Worm (Caenorhabditis elegans) whole organism, L4 larva: ENCODE results near the gene Y56A3A.41.

Experiments
- F26F4.8 ChIP-seq: fragments of 200-800 bp; sonication (Bioruptor generic); conservative IDR thresholded peaks from 2 replicates; pipeline ENCODE4 v1.3.6; 2022; ENCODE audit warnings: missing genetic modification characterization, missing compliant biosample characterization
- F49E8.2 ChIP-seq: sonication (generic microtip); optimal IDR thresholded peaks from 2 replicates; lab custom pipeline; 2016; ENCODE audit warnings: missing compliant biosample characterization, mild to moderate bottlenecking, missing genetic modification characterization, borderline replicate concordance
- ZK337.2 ChIP-seq: fragments of 200-800 bp; sonication (Bioruptor generic); IDR thresholded peaks from 2 replicates; pipeline ENCODE4 v1.3.6; 2022; ENCODE audit warnings: missing genetic modification reagents, missing genetic modification characterization, missing compliant biosample characterization
- aha-1 ChIP-seq: fragments of 150-350 bp; peaks from one replicate; lab custom pipeline; 2014; ENCODE audit warnings: missing biosample characterization, missing genetic modification characterization
- aly-2 ChIP-seq: sonication (generic microtip); optimal IDR thresholded peaks from 2 replicates; lab custom pipeline; 2018; ENCODE audit warnings: missing biosample characterization, missing genetic modification characterization
- ama-1 ChIP-seq: fragments of 150-350 bp; optimal IDR thresholded peaks from 2 replicates; lab custom pipeline; 2014; ENCODE audit warnings: inconsistent platforms, mixed read lengths
- arid-1 ChIP-seq: fragments of 200-800 bp; sonication (Bioruptor generic); conservative IDR thresholded peaks from 2 replicates; pipeline ENCODE4 v1.3.6; 2022; ENCODE audit warnings: missing genetic modification reagents, missing genetic modification characterization, missing compliant biosample characterization
- ceh-20 ChIP-seq: fragments of 200-800 bp; sonication (Bioruptor generic); IDR thresholded peaks from 2 replicates; pipeline ENCODE4 v1.3.6; 2022; ENCODE audit warnings: missing genetic modification reagents, missing genetic modification characterization, missing compliant biosample characterization
- ceh-44 ChIP-seq: fragments of 200-800 bp; sonication (Bioruptor generic); IDR thresholded peaks from 2 replicates; pipeline ENCODE4 v1.3.6; 2022; ENCODE audit warnings: missing genetic modification reagents, missing genetic modification characterization, missing compliant biosample characterization
- ceh-82 ChIP-seq: sonication (generic microtip); optimal IDR thresholded peaks from 2 replicates; lab custom pipeline; 2017; ENCODE audit warnings: missing biosample characterization, missing genetic modification characterization
- daf-16 ChIP-seq, 3 experiments: sonication (generic microtip); optimal IDR thresholded peaks; 2 replicates each; lab custom pipeline; 2016 to 2017; ENCODE audit warnings: missing genetic modification characterization in 3 of 3, missing genetic modification reagents in 3 of 3, mild to moderate bottlenecking in 2 of 3, missing compliant biosample characterization in 2 of 3, missing biosample characterization in 1 of 3, moderate library complexity in 1 of 3
- daf-19 ChIP-seq: fragments of 200-800 bp; sonication (Bioruptor generic); conservative IDR thresholded peaks from 2 replicates; pipeline ENCODE4 v1.3.6; 2022; ENCODE audit warnings: missing genetic modification characterization, missing compliant biosample characterization
- dmd-6 ChIP-seq: fragments of 200-800 bp; sonication (Bioruptor generic); IDR thresholded peaks from 2 replicates; pipeline ENCODE4 v1.3.6; 2022; ENCODE audit warnings: missing genetic modification reagents, missing genetic modification characterization, missing compliant biosample characterization
- dmd-8 ChIP-seq: fragments of 200-800 bp; sonication (Bioruptor generic); IDR thresholded peaks from 2 replicates; pipeline ENCODE4 v1.3.6; 2022; ENCODE audit warnings: missing genetic modification characterization, missing compliant biosample characterization
- duxl-1 ChIP-seq: sonication (generic microtip); optimal IDR thresholded peaks from 2 replicates; lab custom pipeline; 2016; ENCODE audit warnings: mild to moderate bottlenecking, missing genetic modification characterization, moderate library complexity, missing compliant biosample characterization; ENCODE audit not compliant: poor library complexity
- dve-1 ChIP-seq: sonication (generic microtip); optimal IDR thresholded peaks from 2 replicates; lab custom pipeline; 2017; ENCODE audit warnings: antibody characterized with exemption, mild to moderate bottlenecking, missing genetic modification characterization, missing compliant biosample characterization; ENCODE audit not compliant: insufficient read depth
- egl-27 ChIP-seq: sonication (generic microtip); optimal IDR thresholded peaks from 3 replicates; lab custom pipeline; 2017; ENCODE audit warnings: missing biosample characterization, missing genetic modification reagents, missing genetic modification characterization
- fkh-10 ChIP-seq: fragments of 150-350 bp; optimal IDR thresholded peaks from 2 replicates; lab custom pipeline; 2014; ENCODE audit warnings: missing biosample characterization, missing genetic modification reagents, missing genetic modification characterization
- gei-8 ChIP-seq: fragments of 200-800 bp; sonication (Bioruptor generic); optimal IDR thresholded peaks from 2 replicates; lab custom pipeline; 2018; ENCODE audit warnings: mild to moderate bottlenecking, missing genetic modification characterization, missing compliant biosample characterization
- hlh-30 ChIP-seq: sonication (generic microtip); optimal IDR thresholded peaks from 2 replicates; lab custom pipeline; 2017; ENCODE audit warnings: antibody characterized with exemption, mild to moderate bottlenecking, missing genetic modification characterization, missing compliant biosample characterization; ENCODE audit not compliant: insufficient read depth
- hmg-1.1 ChIP-seq: fragments of 200-800 bp; sonication (Bioruptor generic); IDR thresholded peaks from 2 replicates; pipeline ENCODE4 v1.3.6; 2022; ENCODE audit warnings: missing genetic modification reagents, missing genetic modification characterization, missing compliant biosample characterization
- lim-7 ChIP-seq: fragments of 200-800 bp; sonication (Bioruptor generic); IDR thresholded peaks from 2 replicates; pipeline ENCODE4 v1.3.6; 2022; ENCODE audit warnings: missing genetic modification characterization, missing compliant biosample characterization
- lin-1 ChIP-seq: fragments of 200-800 bp; sonication (Bioruptor generic); IDR thresholded peaks from 2 replicates; pipeline ENCODE4 v1.3.6; 2022; ENCODE audit warnings: missing genetic modification reagents, missing genetic modification characterization, missing compliant biosample characterization
- lin-15B ChIP-seq: fragments of 150-350 bp; sonication (generic microtip); optimal IDR thresholded peaks from 3 replicates; lab custom pipeline; 2014; ENCODE audit warnings: missing biosample characterization, missing genetic modification characterization
- lir-3 ChIP-seq: sonication (generic microtip); optimal IDR thresholded peaks from 2 replicates; lab custom pipeline; 2016; ENCODE audit warnings: mild to moderate bottlenecking, missing genetic modification characterization, missing compliant biosample characterization
- mes-2 ChIP-seq: sonication (generic microtip); optimal IDR thresholded peaks from 2 replicates; lab custom pipeline; 2016; ENCODE audit warnings: missing genotype, mild to moderate bottlenecking, missing genetic modification characterization, missing compliant biosample characterization; ENCODE audit not compliant: poor library complexity, severe bottlenecking
- mxl-2 ChIP-seq: fragments of 200-800 bp; sonication (Bioruptor generic); conservative IDR thresholded peaks from 2 replicates; pipeline ENCODE4 v1.3.6; 2022; ENCODE audit warnings: missing genetic modification reagents, missing genetic modification characterization, missing compliant biosample characterization
- mxl-3 ChIP-seq: fragments of 200-800 bp; sonication (Bioruptor generic); optimal IDR thresholded peaks from 2 replicates; lab custom pipeline; 2018; ENCODE audit warnings: mild to moderate bottlenecking, missing genetic modification characterization, missing compliant biosample characterization
- nhr-111 ChIP-seq: fragments of 200-800 bp; sonication (Bioruptor generic); optimal IDR thresholded peaks from 2 replicates; lab custom pipeline; 2018; ENCODE audit warnings: mild to moderate bottlenecking, missing genetic modification characterization, missing compliant biosample characterization
- nhr-237 ChIP-seq: sonication (generic microtip); optimal IDR thresholded peaks from 2 replicates; lab custom pipeline; 2017; ENCODE audit warnings: missing biosample characterization, missing genetic modification characterization
- nhr-41 ChIP-seq: fragments of 200-800 bp; sonication (Bioruptor generic); IDR thresholded peaks from 2 replicates; pipeline ENCODE4 v1.3.6; 2022; ENCODE audit warnings: missing genetic modification reagents, missing genetic modification characterization, missing compliant biosample characterization
- nhr-48 ChIP-seq: sonication (generic microtip); optimal IDR thresholded peaks from 2 replicates; lab custom pipeline; 2016; ENCODE audit warnings: mild to moderate bottlenecking, missing genetic modification characterization, missing compliant biosample characterization
- nhr-77 ChIP-seq: fragments of 150-350 bp; optimal IDR thresholded peaks from 2 replicates; lab custom pipeline; 2014; ENCODE audit warnings: missing biosample characterization, missing genetic modification characterization
- pha-4 ChIP-seq, 2 experiments: fragments of 150-350 bp in 1 of 2; fragments of 200-800 bp in 1 of 2; sonication (Bioruptor generic) in 1 of 2; IDR thresholded peaks in 1 of 2; optimal IDR thresholded peaks in 1 of 2; 2 replicates each; pipeline versions ENCODE4 v1.3.6 to Lab custom; 2014 to 2022; ENCODE audit warnings: missing genetic modification characterization in 2 of 2, missing genetic modification reagents in 2 of 2, missing biosample characterization in 1 of 2, missing compliant biosample characterization in 1 of 2
- sdz-12 ChIP-seq: fragments of 200-800 bp; sonication (Bioruptor generic); optimal IDR thresholded peaks from 2 replicates; lab custom pipeline; 2018; ENCODE audit warnings: mild to moderate bottlenecking, missing genetic modification characterization, missing compliant biosample characterization
- set-16 ChIP-seq: fragments of 200-800 bp; sonication (Bioruptor generic); IDR thresholded peaks from 2 replicates; pipeline ENCODE4 v1.3.6; 2022; ENCODE audit warnings: missing genetic modification reagents, missing genetic modification characterization, missing compliant biosample characterization
- spr-1 ChIP-seq: sonication (generic microtip); optimal IDR thresholded peaks from 2 replicates; lab custom pipeline; 2016; ENCODE audit warnings: mild to moderate bottlenecking, missing genetic modification characterization, missing compliant biosample characterization
- unc-62 ChIP-seq, 3 experiments: fragments of 150-350 bp in 1 of 3; sonication (generic microtip); optimal IDR thresholded peaks in 2 of 3; peaks in 1 of 3; 1 replicate in 1 of 3; 2 replicates in 2 of 3; lab custom pipeline; 2014 to 2017; ENCODE audit warnings: missing biosample characterization in 3 of 3, missing genetic modification characterization in 3 of 3, missing genetic modification reagents in 3 of 3, missing genotype in 1 of 3
- zag-1 ChIP-seq: fragments of 150-350 bp; optimal IDR thresholded peaks from 2 replicates; lab custom pipeline; 2014; ENCODE audit warnings: missing biosample characterization, missing genetic modification characterization
- zfp-2 ChIP-seq: sonication (generic microtip); optimal IDR thresholded peaks from 2 replicates; lab custom pipeline; 2016; ENCODE audit warnings: mild to moderate bottlenecking, missing genetic modification characterization, missing compliant biosample characterization
- zip-11 ChIP-seq: fragments of 200-800 bp; sonication (Bioruptor generic); IDR thresholded peaks from 2 replicates; pipeline ENCODE4 v1.3.6; 2022; ENCODE audit warnings: missing genetic modification characterization, missing compliant biosample characterization

Gene Y56A3A.41

ce11 chrIII:11931960-11932359, 39.1 kb upstream of the Y56A3A.41 start:
- no peak for TF ChIP-seq hlh-30
- no peak for TF ChIP-seq nhr-41 (GFP tag; lab: Robert Waterston, UW)
- TF ChIP-seq dmd-8: 0 out of 2 replicates have a peak, but pooled peaks have one; percentile 14
- 0 out of 2 replicates have a peak, but pooled peaks have one; percentile 12 for TF ChIP-seq zip-11 (GFP tag; lab: Robert Waterston, UW)
- TF ChIP-seq unc-62 (GFP tag; optimal IDR thresholded peaks at IDR 0.05 in 1 of 2; lab: Kevin White, UChicago): peak in 1 of 2 experiments; percentile 90
- TF ChIP-seq unc-62 (tag; optimal IDR thresholded peaks at IDR 0.05; lab: Kevin White, UChicago): no peak

ce11 chrIII:11930899-11931298, 38.1 kb upstream of the Y56A3A.41 start:
- TF ChIP-seq fkh-10 (no peak), lir-3 (tag; lab: Kevin White, UChicago) (no peak), hmg-1.1 (GFP tag; lab: Robert Waterston, UW) (no peak), ZK337.2 (GFP tag; lab: Robert Waterston, UW) (no peak), dve-1 (tag; lab: Kevin White, UChicago) (no peak), mxl-3 (no peak), aha-1 (tag; lab: Kevin White, UChicago) (no peak), unc-62 (GFP tag; optimal IDR thresholded peaks at IDR 0.05 in 1 of 2; lab: Kevin White, UChicago) (peak in 1 of 2 experiments; percentile 90), unc-62 (tag; optimal IDR thresholded peaks at IDR 0.05; lab: Kevin White, UChicago) (no peak), set-16 (GFP tag; lab: Robert Waterston, UW) (0 out of 2 replicates have a peak, but pooled peaks have one; percentile 7), zfp-2 (tag; lab: Kevin White, UChicago) (no peak)

- TF ChIP-seq aha-1 (tag; lab: Kevin White, UChicago) (no peak), aly-2 (tag; lab: Kevin White, UChicago) (no peak), ceh-82 (tag; lab: Kevin White, UChicago) (no peak), F26F4.8 (GFP tag; lab: Robert Waterston, UW) (no peak), ceh-44 (GFP tag; lab: Robert Waterston, UW) (no peak), ceh-20 (no peak), nhr-237 (tag; lab: Kevin White, UChicago) (no peak), lin-15B (tag; lab: Kevin White, UChicago) (no peak), fkh-10 (no peak), dmd-8 (no peak), sdz-12 (no peak), dve-1 (tag; lab: Kevin White, UChicago) (no peak), nhr-77 (no peak), zip-11 (GFP tag; lab: Robert Waterston, UW) (no peak), gei-8 (GFP tag; lab: Kevin White, UChicago) (no peak), pha-4 (GFP tag; IDR thresholded peaks at IDR 0.05; lab: Robert Waterston, UW) (no peak), pha-4 (tag; optimal IDR thresholded peaks at IDR 0.05; lab: Kevin White, UChicago) (no peak)
Measured at ce11 chrIII:11923586-11923985, 30.7 kb upstream of the Y56A3A.41 start, which contains the start of gene nft-1. nft-1 (plus strand) TSS chrIII:11923886.

DNA sequence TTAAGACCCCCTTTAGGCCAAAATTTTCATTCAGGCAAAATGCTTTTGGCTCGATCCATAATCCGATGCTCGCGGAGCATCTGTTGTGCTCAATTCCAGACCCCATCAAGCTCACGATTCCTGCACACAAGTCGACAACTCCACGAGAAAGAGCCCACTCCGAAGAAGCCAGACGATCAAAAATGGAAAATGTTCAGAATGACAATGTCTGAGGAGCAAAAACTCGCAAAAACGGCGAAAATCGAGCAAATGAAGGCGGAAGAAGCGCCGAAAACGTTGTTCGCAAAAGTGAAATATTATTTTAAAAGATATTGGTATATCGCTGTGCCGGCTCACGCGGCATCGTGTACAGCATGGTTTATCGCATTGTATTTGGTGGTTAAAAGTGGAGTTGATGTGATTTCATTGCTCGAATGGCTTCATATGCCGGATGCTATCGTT, 28.8 kb upstream of the Y56A3A.41 start, which contains the start of gene Y56A3A.22:
Gene Y56A3A.22, plus strand, starts transcription at position 35 of the 441 bp plus-strand sequence.
- TF ChIP-seq nhr-77: no peak
- no peak for TF ChIP-seq F49E8.2 (tag; lab: Kevin White, UChicago)
- no peak for TF ChIP-seq daf-19 (GFP tag; lab: Robert Waterston, UW)
- TF ChIP-seq daf-16 (GFP tag; optimal IDR thresholded peaks at IDR 0.05; lab: Kevin White, UChicago): peak in 1 of 2 experiments; percentile 69
- peak; percentile 27 for TF ChIP-seq daf-16 (tag; optimal IDR thresholded peaks at IDR 0.05; lab: Kevin White, UChicago)
- peak; percentile 83 for TF ChIP-seq arid-1 (GFP tag; lab: Robert Waterston, UW)
- TF ChIP-seq mxl-2 (GFP tag; lab: Robert Waterston, UW): no peak
- TF ChIP-seq mxl-3: peak; percentile 6
- TF ChIP-seq egl-27 (tag; lab: Kevin White, UChicago): no peak
- peak; percentile 96 for TF ChIP-seq aha-1 (tag; lab: Kevin White, UChicago)
- peak; percentile 51 for TF ChIP-seq mes-2 (tag; lab: Kevin White, UChicago)
- TF ChIP-seq ceh-20: peak; percentile 50; the same call in 1 of the 2 replicates
- TF ChIP-seq duxl-1 (tag; lab: Kevin White, UChicago): peak; percentile 23
- peak; percentile 58; the same call in 1 of the 2 replicates for TF ChIP-seq pha-4 (GFP tag; IDR thresholded peaks at IDR 0.05; lab: Robert Waterston, UW)
- TF ChIP-seq pha-4 (tag; optimal IDR thresholded peaks at IDR 0.05; lab: Kevin White, UChicago): no peak
- TF ChIP-seq zag-1 (tag; lab: Kevin White, UChicago): no peak
- peak; percentile 30 for TF ChIP-seq spr-1
- 0 out of 2 replicates have a peak, but pooled peaks have one; percentile 21 for TF ChIP-seq lim-7 (GFP tag; lab: Robert Waterston, UW)
- peak; percentile 78 for TF ChIP-seq gei-8 (GFP tag; lab: Kevin White, UChicago)
- TF ChIP-seq ama-1 (lab: Kevin White, UChicago): peak; percentile 92
- TF ChIP-seq lin-1: no peak
- no peak for TF ChIP-seq ceh-44 (GFP tag; lab: Robert Waterston, UW)
- peak; percentile 65 for TF ChIP-seq nhr-111 (GFP tag; lab: Kevin White, UChicago)
- peak; percentile 14 for TF ChIP-seq nhr-48
- TF ChIP-seq dmd-6 (GFP tag; lab: Robert Waterston, UW): no peak
